Fruit fly (Drosophila melanogaster): ENCODE measurements around the gene yellow-e2.

- TF ChIP-seq CG8478 (optimal IDR thresholded peaks at IDR 0.05) (no peak), CTCF (optimal IDR thresholded peaks at IDR 0.05) (no peak)
Observed at dm6 chr3R:13404841-13405441, 1.9 kb downstream of the yellow-e2 start, which contains the start of gene yellow-e3.
